Worm (Caenorhabditis elegans) whole organism, L2 larva: ENCODE measurements around the gene B0524.3.
A peak's percentile ranks its signal among the peaks of the same experiment; 100 is the strongest.

Experiments
- C34F6.9 ChIP-seq: fragments of 150-350 bp; optimal IDR thresholded peaks from 2 replicates; lab custom pipeline; 2014; ENCODE audit warnings: missing biosample characterization, missing genetic modification characterization
- F13H6.1 ChIP-seq: sonication (generic microtip); optimal IDR thresholded peaks from 2 replicates; lab custom pipeline; 2016; ENCODE audit warnings: missing genetic modification characterization, missing compliant biosample characterization
- R02D3.7 ChIP-seq: fragments of 150-350 bp; optimal IDR thresholded peaks from 2 replicates; lab custom pipeline; 2014; ENCODE audit warnings: missing biosample characterization, missing genetic modification characterization
- Y55F3AM.14 ChIP-seq: fragments of 200-800 bp; sonication (Bioruptor generic); optimal IDR thresholded peaks from 2 replicates; lab custom pipeline; 2018; ENCODE audit warnings: mild to moderate bottlenecking, missing genetic modification characterization, missing compliant biosample characterization
- ZK546.5 ChIP-seq: sonication (generic microtip); optimal IDR thresholded peaks from 2 replicates; lab custom pipeline; 2017; ENCODE audit warnings: missing biosample characterization, missing genetic modification characterization
- alr-1 ChIP-seq: fragments of 150-350 bp; optimal IDR thresholded peaks from 2 replicates; lab custom pipeline; 2014; ENCODE audit warnings: missing biosample characterization, missing genetic modification characterization
- aly-2 ChIP-seq: fragments of 150-350 bp; optimal IDR thresholded peaks from 2 replicates; lab custom pipeline; 2014; ENCODE audit warnings: missing biosample characterization, missing genetic modification characterization
- ama-1 ChIP-seq: fragments of 150-350 bp; optimal IDR thresholded peaks from 2 replicates; lab custom pipeline; 2018; ENCODE audit warnings: inconsistent platforms
- blmp-1 ChIP-seq: sonication (generic microtip); optimal IDR thresholded peaks from 2 replicates; lab custom pipeline; 2017; ENCODE audit warnings: missing genetic modification characterization, mild to moderate bottlenecking, missing compliant biosample characterization, antibody characterized with exemption, moderate library complexity; ENCODE audit not compliant: insufficient read depth
- ceh-16 ChIP-seq: fragments of 150-350 bp; optimal IDR thresholded peaks from 2 replicates; lab custom pipeline; 2014; ENCODE audit warnings: missing biosample characterization, missing genetic modification characterization
- ceh-82 ChIP-seq: fragments of 150-350 bp; optimal IDR thresholded peaks from 2 replicates; lab custom pipeline; 2014; ENCODE audit warnings: missing biosample characterization, missing genetic modification characterization
- crh-2 ChIP-seq: sonication (generic microtip); optimal IDR thresholded peaks from 2 replicates; lab custom pipeline; 2017; ENCODE audit warnings: missing biosample characterization, missing genetic modification characterization
- dmd-4 ChIP-seq: sonication (generic microtip); optimal IDR thresholded peaks from 2 replicates; lab custom pipeline; 2017; ENCODE audit warnings: missing biosample characterization, missing genetic modification characterization
- egl-27 ChIP-seq: sonication (generic microtip); optimal IDR thresholded peaks from 3 replicates; lab custom pipeline; 2017; ENCODE audit warnings: missing biosample characterization, missing genetic modification reagents, missing genetic modification characterization
- elt-1 ChIP-seq: fragments of 150-350 bp; optimal IDR thresholded peaks from 2 replicates; lab custom pipeline; 2014; ENCODE audit warnings: missing biosample characterization, missing genetic modification characterization
- elt-3 ChIP-seq: sonication (generic microtip); optimal IDR thresholded peaks from 2 replicates; lab custom pipeline; 2017; ENCODE audit warnings: missing biosample characterization, missing genetic modification characterization
- fos-1 ChIP-seq: fragments of 150-350 bp; optimal IDR thresholded peaks from 2 replicates; lab custom pipeline; 2014; ENCODE audit warnings: missing biosample characterization, missing genetic modification characterization
- gmeb-1 ChIP-seq: fragments of 150-350 bp; optimal IDR thresholded peaks from 2 replicates; lab custom pipeline; 2014; ENCODE audit warnings: missing biosample characterization, missing genetic modification characterization
- lin-11 ChIP-seq: fragments of 150-350 bp; sonication (generic microtip); optimal IDR thresholded peaks from 2 replicates; lab custom pipeline; 2014; ENCODE audit warnings: missing biosample characterization, missing genetic modification characterization, inconsistent platforms, mixed read lengths
- lin-13 ChIP-seq: fragments of 150-350 bp; optimal IDR thresholded peaks from 2 replicates; lab custom pipeline; 2014; ENCODE audit warnings: missing biosample characterization, missing genetic modification reagents, missing genetic modification characterization
- lin-39 ChIP-seq: fragments of 150-350 bp; optimal IDR thresholded peaks from 2 replicates; lab custom pipeline; 2014; ENCODE audit warnings: missing biosample characterization, missing genetic modification reagents, missing genetic modification characterization
- lsy-2 ChIP-seq, 2 experiments: fragments of 150-350 bp in 1 of 2; sonication (generic microtip) in 1 of 2; optimal IDR thresholded peaks; 2 replicates each; lab custom pipeline; 2014 to 2017; ENCODE audit warnings: missing biosample characterization in 2 of 2, missing genetic modification characterization in 2 of 2
- mab-5 ChIP-seq: fragments of 150-350 bp; optimal IDR thresholded peaks from 2 replicates; lab custom pipeline; 2014; ENCODE audit warnings: missing biosample characterization, missing genetic modification characterization
- mbf-1 ChIP-seq: sonication (generic microtip); optimal IDR thresholded peaks from 2 replicates; lab custom pipeline; 2017; ENCODE audit warnings: missing biosample characterization, missing genetic modification characterization
- mdl-1 ChIP-seq, 2 experiments: fragments of 150-350 bp in 1 of 2; sonication (generic microtip) in 1 of 2; optimal IDR thresholded peaks; 2 replicates each; lab custom pipeline; 2017; ENCODE audit warnings: missing biosample characterization in 2 of 2, missing genetic modification characterization in 2 of 2
- nhr-10 ChIP-seq: sonication (generic microtip); optimal IDR thresholded peaks from 2 replicates; lab custom pipeline; 2017; ENCODE audit warnings: missing biosample characterization, missing genetic modification characterization
- nhr-11 ChIP-seq: fragments of 150-350 bp; optimal IDR thresholded peaks from 2 replicates; lab custom pipeline; 2014; ENCODE audit warnings: missing biosample characterization, missing genetic modification characterization
- nhr-12 ChIP-seq: fragments of 150-350 bp; optimal IDR thresholded peaks from 2 replicates; lab custom pipeline; 2014; ENCODE audit warnings: missing biosample characterization, missing genetic modification characterization
- nhr-21 ChIP-seq: fragments of 150-350 bp; optimal IDR thresholded peaks from 2 replicates; lab custom pipeline; 2014; ENCODE audit warnings: missing biosample characterization, missing genetic modification characterization
- nhr-23 ChIP-seq: fragments of 150-350 bp; optimal IDR thresholded peaks from 2 replicates; lab custom pipeline; 2014; ENCODE audit warnings: missing biosample characterization, missing genetic modification reagents, missing genetic modification characterization
- nhr-237 ChIP-seq: fragments of 150-350 bp; optimal IDR thresholded peaks from 2 replicates; lab custom pipeline; 2014; ENCODE audit warnings: missing biosample characterization, missing genetic modification characterization
- nhr-25 ChIP-seq: fragments of 150-350 bp; sonication (generic microtip); optimal IDR thresholded peaks from 3 replicates; lab custom pipeline; 2014; ENCODE audit warnings: missing biosample characterization, missing genetic modification characterization
- nhr-6 ChIP-seq: fragments of 150-350 bp; optimal IDR thresholded peaks from 2 replicates; lab custom pipeline; 2014; ENCODE audit warnings: missing biosample characterization, missing genetic modification characterization
- peb-1 ChIP-seq: fragments of 150-350 bp; optimal IDR thresholded peaks from 2 replicates; lab custom pipeline; 2014; ENCODE audit warnings: missing biosample characterization, missing genetic modification characterization
- sem-4 ChIP-seq: fragments of 150-350 bp; optimal IDR thresholded peaks from 2 replicates; lab custom pipeline; 2014; ENCODE audit warnings: missing biosample characterization, missing genetic modification reagents, missing genetic modification characterization
- skn-1 ChIP-seq: sonication (generic microtip); optimal IDR thresholded peaks from 2 replicates; lab custom pipeline; 2017; ENCODE audit warnings: missing biosample characterization, missing genetic modification characterization
- sma-3 ChIP-seq: sonication (generic microtip); optimal IDR thresholded peaks from 2 replicates; lab custom pipeline; 2016; ENCODE audit warnings: missing genetic modification reagents, missing genetic modification characterization, missing compliant biosample characterization
- sma-9 ChIP-seq, 2 experiments: fragments of 150-350 bp in 1 of 2; sonication (generic microtip) in 1 of 2; optimal IDR thresholded peaks; 2 replicates each; lab custom pipeline; 2014 to 2016; ENCODE audit warnings: missing genetic modification characterization in 2 of 2, mild to moderate bottlenecking in 1 of 2, missing biosample characterization in 1 of 2, missing compliant biosample characterization in 1 of 2, missing genetic modification reagents in 1 of 2, moderate library complexity in 1 of 2
- unc-55 ChIP-seq: fragments of 150-350 bp; sonication (generic microtip); optimal IDR thresholded peaks from 3 replicates; lab custom pipeline; 2014; ENCODE audit warnings: missing biosample characterization, missing genetic modification reagents, missing genetic modification characterization
- ztf-1 ChIP-seq: fragments of 200-800 bp; sonication (Bioruptor generic); conservative IDR thresholded peaks from 2 replicates; pipeline ENCODE4 v1.3.6; 2022; ENCODE audit warnings: missing genetic modification characterization, missing compliant biosample characterization
- ztf-11 ChIP-seq: sonication (generic microtip); optimal IDR thresholded peaks from 2 replicates; lab custom pipeline; 2017; ENCODE audit warnings: missing biosample characterization, missing genetic modification characterization
- ztf-4 ChIP-seq: fragments of 150-350 bp; optimal IDR thresholded peaks from 2 replicates; lab custom pipeline; 2014; ENCODE audit warnings: missing biosample characterization, missing genetic modification characterization

Gene B0524.3

DNA sequence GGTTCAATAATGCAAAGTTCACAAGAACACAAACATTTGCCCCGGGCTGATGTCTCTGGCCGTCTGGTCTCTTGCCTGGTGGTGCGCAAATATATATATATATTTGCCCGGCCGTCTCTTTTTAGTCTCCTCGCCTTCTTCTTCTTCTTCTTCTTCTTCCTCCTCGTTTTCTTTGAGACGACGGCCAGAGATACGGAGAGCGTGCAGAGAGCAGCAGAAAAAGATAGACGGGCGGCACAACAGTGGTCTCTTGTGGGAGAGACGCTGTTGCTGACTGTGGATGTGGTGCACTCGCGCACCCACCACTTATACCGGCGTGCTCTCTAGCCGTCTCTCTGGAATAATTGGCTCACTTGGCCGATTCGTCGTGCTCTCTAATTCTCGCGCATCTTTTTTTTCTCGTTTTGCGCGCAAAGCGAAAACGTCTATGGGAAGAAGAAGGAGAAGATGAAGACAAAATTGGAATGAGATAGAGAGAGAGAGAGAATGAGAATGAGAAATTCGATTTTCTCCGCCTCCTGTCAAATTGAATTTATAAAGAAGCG, 33.8 kb downstream of the B0524.3 start (continued):
- TF ChIP-seq ZK546.5 (tag; lab: Kevin White, UChicago) (no peak), elt-3 (tag; lab: Kevin White, UChicago) (no peak), crh-2 (tag; lab: Kevin White, UChicago) (peak; percentile 93), ztf-1 (GFP tag; lab: Robert Waterston, UW) (0 out of 2 replicates have a peak, but pooled peaks have one; percentile 90), ztf-4 (peak; percentile 77), sma-3 (peak; percentile 98), ztf-11 (tag; lab: Kevin White, UChicago) (peak; percentile 36), lin-11 (tag; lab: Kevin White, UChicago) (peak; percentile 84), dmd-4 (no peak), nhr-11 (tag; lab: Kevin White, UChicago) (no peak), alr-1 (tag; lab: Kevin White, UChicago) (no peak)

- TF ChIP-seq nhr-23 (tag; lab: Kevin White, UChicago) (no peak), mbf-1 (tag; lab: Kevin White, UChicago) (no peak), egl-27 (no peak), ZK546.5 (tag; lab: Kevin White, UChicago) (no peak), mab-5 (tag; lab: Kevin White, UChicago) (no peak), lin-11 (tag; lab: Kevin White, UChicago) (no peak), elt-3 (tag; lab: Kevin White, UChicago) (no peak), peb-1 (tag; lab: Kevin White, UChicago) (no peak), lin-13 (no peak), sma-3 (no peak)
Measured at ce11 chrIII:1922081-1922480, 34.6 kb downstream of the B0524.3 start.

DNA sequence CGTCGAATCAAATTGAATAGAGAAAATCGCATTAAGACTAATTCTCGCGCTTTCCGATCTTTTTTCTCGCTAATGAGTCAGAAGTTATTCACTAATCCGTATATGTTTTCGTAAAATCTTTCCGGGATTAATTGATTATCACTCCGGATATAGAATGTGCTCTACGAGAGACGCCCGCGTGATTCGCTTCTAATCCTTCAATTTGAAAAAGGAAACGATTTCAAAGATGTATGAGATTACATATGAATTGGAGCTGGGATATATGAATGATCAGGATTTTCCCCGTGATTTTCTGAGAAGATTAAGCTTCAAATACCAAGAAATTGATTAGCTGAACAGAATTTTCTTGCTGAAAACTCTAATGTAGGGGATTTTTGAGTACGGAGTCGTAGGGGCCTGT, 35.1 kb downstream of the B0524.3 start:
- TF ChIP-seq Y55F3AM.14 (GFP tag; lab: Kevin White, UChicago) (no peak), sma-9 (GFP tag; optimal IDR thresholded peaks at IDR 0.05; lab: Kevin White, UChicago) (peak; percentile 88), sma-9 (tag; optimal IDR thresholded peaks at IDR 0.05; lab: Kevin White, UChicago) (no peak), crh-2 (tag; lab: Kevin White, UChicago) (no peak), aly-2 (tag; lab: Kevin White, UChicago) (no peak), ceh-16 (tag; lab: Kevin White, UChicago) (no peak), lsy-2 (tag; optimal IDR thresholded peaks at IDR 0.05; lab: Kevin White, UChicago) (peak in 1 of 2 experiments; percentile 30), peb-1 (tag; lab: Kevin White, UChicago) (no peak), nhr-237 (tag; lab: Kevin White, UChicago) (no peak), ztf-4 (no peak), unc-55 (GFP tag; lab: Kevin White, UChicago) (no peak), lin-11 (tag; lab: Kevin White, UChicago) (no peak), ZK546.5 (tag; lab: Kevin White, UChicago) (no peak), dmd-4 (peak; percentile 38), nhr-21 (tag; lab: Kevin White, UChicago) (peak; percentile 11), skn-1 (tag; lab: Kevin White, UChicago) (no peak), C34F6.9 (tag; lab: Kevin White, UChicago) (peak; percentile 23), nhr-25 (no peak), egl-27 (no peak), nhr-10 (tag; lab: Kevin White, UChicago) (no peak), gmeb-1 (no peak), mab-5 (tag; lab: Kevin White, UChicago) (no peak), nhr-23 (tag; lab: Kevin White, UChicago) (no peak), mdl-1 (tag; optimal IDR thresholded peaks at IDR 0.05; lab: Kevin White, UChicago) (no peak), fos-1 (no peak), R02D3.7 (no peak)

DNA sequence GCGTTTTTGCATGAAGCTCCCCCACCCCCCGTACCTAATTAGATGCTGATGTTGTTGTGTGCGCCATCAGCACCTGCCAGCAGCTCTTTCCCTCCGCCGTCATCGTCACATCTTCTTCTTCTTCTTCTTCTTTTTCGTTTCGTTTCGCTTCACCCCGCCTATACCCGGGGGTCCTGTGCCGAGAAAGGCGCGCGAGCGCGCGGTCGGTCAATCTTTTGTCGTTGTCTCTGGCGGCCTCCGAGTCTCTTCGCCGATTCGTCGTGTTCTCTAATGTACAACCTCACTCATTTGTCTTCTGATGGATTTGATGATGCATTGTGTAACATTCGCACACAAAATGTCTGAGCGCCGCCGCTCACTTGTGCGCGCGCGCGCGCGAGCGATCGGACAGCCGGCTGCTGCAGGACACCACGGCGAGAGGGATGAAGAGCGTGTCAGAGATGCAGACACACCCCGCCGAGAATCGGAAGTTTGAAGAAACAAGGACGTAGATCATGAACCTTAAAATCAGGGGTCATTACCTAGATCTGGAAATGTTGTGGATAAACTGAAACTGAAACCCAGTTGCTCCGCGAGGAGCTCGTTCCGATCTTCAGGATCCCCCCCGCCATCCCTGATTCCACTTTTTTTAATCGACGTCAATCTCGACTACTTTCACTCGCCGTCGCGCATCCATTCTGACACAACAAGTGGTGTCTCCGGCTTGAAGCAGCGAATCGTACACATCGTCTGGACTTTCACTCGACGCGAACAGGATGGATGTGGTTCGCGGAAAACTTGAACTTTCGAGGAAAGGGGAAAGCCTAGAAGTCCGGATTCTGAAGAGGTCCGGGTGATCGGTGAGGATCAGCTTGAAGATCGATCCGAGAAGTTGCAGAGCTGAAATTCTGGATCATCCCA, 36.2 kb downstream of the B0524.3 start:
- no peak for TF ChIP-seq ama-1 (lab: Kevin White, UChicago)
- TF ChIP-seq lsy-2 (tag; optimal IDR thresholded peaks at IDR 0.05; lab: Kevin White, UChicago), result peak in 1 of 2 experiments; percentile 88
- TF ChIP-seq mab-5 (tag; lab: Kevin White, UChicago), result peak; percentile 94
- no peak for TF ChIP-seq lin-39
- peak; percentile 85 to 93 for TF ChIP-seq mdl-1 (tag; optimal IDR thresholded peaks at IDR 0.05; lab: Kevin White, UChicago)
- TF ChIP-seq ceh-16 (tag; lab: Kevin White, UChicago), result peak; percentile 94
- no peak for TF ChIP-seq R02D3.7
- no peak for TF ChIP-seq nhr-23 (tag; lab: Kevin White, UChicago)
- TF ChIP-seq nhr-25, result peak; percentile 96
- TF ChIP-seq nhr-237 (tag; lab: Kevin White, UChicago), result peak; percentile 6
- peak; percentile 74 for TF ChIP-seq unc-55 (GFP tag; lab: Kevin White, UChicago)
- no peak for TF ChIP-seq dmd-4
- peak; percentile 66 for TF ChIP-seq gmeb-1
- TF ChIP-seq ceh-82 (tag; lab: Kevin White, UChicago), result peak; percentile 64
- no peak for TF ChIP-seq elt-3 (tag; lab: Kevin White, UChicago)
- peak; percentile 100 for TF ChIP-seq sma-9 (GFP tag; optimal IDR thresholded peaks at IDR 0.05; lab: Kevin White, UChicago)
- peak; percentile 52 for TF ChIP-seq sma-9 (tag; optimal IDR thresholded peaks at IDR 0.05; lab: Kevin White, UChicago)
- TF ChIP-seq lin-11 (tag; lab: Kevin White, UChicago), result peak; percentile 73
- TF ChIP-seq F13H6.1 (tag; lab: Kevin White, UChicago), result peak; percentile 99
- TF ChIP-seq blmp-1 (tag; lab: Kevin White, UChicago), result peak; percentile 86
- no peak for TF ChIP-seq elt-1 (tag; lab: Kevin White, UChicago)
- peak; percentile 65 for TF ChIP-seq nhr-6
- peak; percentile 95 for TF ChIP-seq sem-4 (tag; lab: Kevin White, UChicago)
- no peak for TF ChIP-seq nhr-12
